Fruit fly (Drosophila melanogaster): ENCODE results near the gene chinmo.
A peak's percentile ranks its signal among the peaks of the same experiment; 100 is the strongest.

Gene chinmo

DNA sequence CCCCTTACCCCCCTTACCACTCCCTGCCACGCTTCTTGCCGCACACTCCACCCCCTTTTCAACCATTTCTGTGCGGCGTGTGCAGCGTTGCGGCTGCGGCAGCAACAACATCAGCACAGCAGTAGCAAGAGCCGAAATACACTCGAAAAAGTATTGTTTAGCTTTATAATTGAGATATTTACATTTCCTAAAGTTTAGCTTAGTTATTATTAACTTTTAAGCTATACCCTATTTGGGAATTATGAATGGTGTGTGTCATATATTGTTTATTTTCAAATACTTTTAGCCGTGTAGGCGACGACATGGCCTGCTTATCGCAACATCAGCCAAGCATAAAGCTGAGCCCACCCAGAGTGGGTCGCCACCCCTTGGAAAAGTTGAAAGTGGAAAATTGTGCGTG lies 35.3 kb upstream of the chinmo start (continued):
- TF ChIP-seq z (GFP tag; IDR thresholded peaks at IDR 0.05), result no peak
- TF ChIP-seq CG32767 (GFP tag; IDR thresholded peaks at IDR 0.05), result peak; percentile 28; the same call in 1 of the 2 replicates
- peak; percentile 2 for TF ChIP-seq Ets97D (GFP tag; optimal IDR thresholded peaks at IDR 0.05)
- peak; percentile 36 for TF ChIP-seq salm (tag; optimal IDR thresholded peaks at IDR 0.05)
- TF ChIP-seq Lim3 (GFP tag; IDR thresholded peaks at IDR 0.05), result no peak
- peak; percentile 69 for TF ChIP-seq oc (tag; optimal IDR thresholded peaks at IDR 0.05)
- peak; percentile 40 for TF ChIP-seq Hsf (GFP tag; optimal IDR thresholded peaks at IDR 0.05)
- no peak for TF ChIP-seq sr (GFP tag; IDR thresholded peaks at IDR 0.05)
- TF ChIP-seq Ptx1 (GFP tag; IDR thresholded peaks at IDR 0.05), result peak; percentile 75
- TF ChIP-seq Hr39 (optimal IDR thresholded peaks at IDR 0.05), result no peak
- TF ChIP-seq pb (GFP tag; optimal IDR thresholded peaks at IDR 0.05), result no peak
- no peak for TF ChIP-seq Hr78 (GFP tag; optimal IDR thresholded peaks at IDR 0.05)
- peak; percentile 61 for TF ChIP-seq Xbp1 (GFP tag; optimal IDR thresholded peaks at IDR 0.05)
- TF ChIP-seq Trl (optimal IDR thresholded peaks at IDR 0.05), result no peak
- TF ChIP-seq Trl (GFP tag; optimal IDR thresholded peaks at IDR 0.05), result peak; percentile 20
- peak; percentile 25 for TF ChIP-seq ewg (GFP tag; optimal IDR thresholded peaks at IDR 0.05)
- peak; percentile 60; the same call in 1 of the 3 replicates for TF ChIP-seq Mrtf (GFP tag; IDR thresholded peaks at IDR 0.05)
- no peak for TF ChIP-seq rib (GFP tag; IDR thresholded peaks at IDR 0.05)
- no peak for TF ChIP-seq CG10565 (GFP tag; optimal IDR thresholded peaks at IDR 0.05)
- no peak for TF ChIP-seq CG6654 (GFP tag; optimal IDR thresholded peaks at IDR 0.05)
- peak; percentile 37 for TF ChIP-seq CG10147 (GFP tag; optimal IDR thresholded peaks at IDR 0.05)
- peak; percentile 35; the same call in 1 of the 2 replicates for TF ChIP-seq wdn (GFP tag; IDR thresholded peaks at IDR 0.05)
- TF ChIP-seq CG13123 (GFP tag; optimal IDR thresholded peaks at IDR 0.05), result no peak
- TF ChIP-seq CG2889 (GFP tag; IDR thresholded peaks at IDR 0.05), result no peak
- TF ChIP-seq CG18476 (GFP tag; optimal IDR thresholded peaks at IDR 0.05), result peak; percentile 60
- TF ChIP-seq CG15601 (tag; optimal IDR thresholded peaks at IDR 0.05), result peak; percentile 27
- no peak for TF ChIP-seq HLH4C (GFP tag; IDR thresholded peaks at IDR 0.05; ENCODE audit: partially characterized antibody)
- peak; percentile 43; the same call in 1 of the 2 replicates for TF ChIP-seq Adf1 (GFP tag; IDR thresholded peaks at IDR 0.05)
- 0 out of 4 replicates have a peak, but pooled peaks have one; percentile 25 for TF ChIP-seq chinmo (GFP tag; IDR thresholded peaks at IDR 0.05; ENCODE audit: partially characterized antibody)
- peak; percentile 57 for TF ChIP-seq nau (GFP tag; optimal IDR thresholded peaks at IDR 0.05)
- TF ChIP-seq CG18599 (GFP tag; optimal IDR thresholded peaks at IDR 0.05), result peak; percentile 89
- no peak for TF ChIP-seq CG8478 (optimal IDR thresholded peaks at IDR 0.05)
- TF ChIP-seq CG12071 (GFP tag; optimal IDR thresholded peaks at IDR 0.05), result peak; percentile 49
- peak; percentile 55 for TF ChIP-seq onecut (GFP tag; IDR thresholded peaks at IDR 0.05)
- peak; percentile 43 for TF ChIP-seq CG5245 (GFP tag; optimal IDR thresholded peaks at IDR 0.05)
- TF ChIP-seq CG7786 (GFP tag; optimal IDR thresholded peaks at IDR 0.05), result peak; percentile 26
- TF ChIP-seq CG31224 (GFP tag; IDR thresholded peaks at IDR 0.05), result peak; percentile 39; the same call in 1 of the 2 replicates
- TF ChIP-seq CG11695 (GFP tag; IDR thresholded peaks at IDR 0.05), result 0 out of 3 replicates have a peak, but pooled peaks have one; percentile 52
- no peak for TF ChIP-seq Dref (GFP tag; IDR thresholded peaks at IDR 0.05)
- TF ChIP-seq hkb (optimal IDR thresholded peaks at IDR 0.05), result no peak
- TF ChIP-seq hkb (GFP tag; IDR thresholded peaks at IDR 0.05), result peak; percentile 77
- TF ChIP-seq CG7556 (GFP tag; optimal IDR thresholded peaks at IDR 0.05), result peak; percentile 82
- TF ChIP-seq cato (GFP tag; optimal IDR thresholded peaks at IDR 0.05; ENCODE audit: borderline replicate concordance), result no peak
- TF ChIP-seq CG17829 (tag; optimal IDR thresholded peaks at IDR 0.05), result peak; percentile 52
- TF ChIP-seq E2f1 (GFP tag; IDR thresholded peaks at IDR 0.05), result peak; percentile 69
- no peak for TF ChIP-seq Neu2 (GFP tag; optimal IDR thresholded peaks at IDR 0.05; ENCODE audit: borderline replicate concordance)
- no peak for TF ChIP-seq bbx (GFP tag; IDR thresholded peaks at IDR 0.05; ENCODE audit: partially characterized antibody)
- TF ChIP-seq CG1529 (GFP tag; optimal IDR thresholded peaks at IDR 0.05), result peak; percentile 60
- TF ChIP-seq ttk (GFP tag; IDR thresholded peaks at IDR 0.05), result peak; percentile 61
- TF ChIP-seq zfh1 (GFP tag; IDR thresholded peaks at IDR 0.05), result peak; percentile 66
- TF ChIP-seq CG9215 (GFP tag; IDR thresholded peaks at IDR 0.05), result peak; percentile 36; the same call in 1 of the 2 replicates
- no peak for TF ChIP-seq CG8290 (GFP tag; optimal IDR thresholded peaks at IDR 0.05)
- peak in 1 of 2 experiments; percentile 83 for TF ChIP-seq CG8290 (tag; optimal IDR thresholded peaks at IDR 0.05)
